Fruit fly (Drosophila melanogaster): ENCODE results near the gene eIF5B.

eIF5B gene

DNA sequence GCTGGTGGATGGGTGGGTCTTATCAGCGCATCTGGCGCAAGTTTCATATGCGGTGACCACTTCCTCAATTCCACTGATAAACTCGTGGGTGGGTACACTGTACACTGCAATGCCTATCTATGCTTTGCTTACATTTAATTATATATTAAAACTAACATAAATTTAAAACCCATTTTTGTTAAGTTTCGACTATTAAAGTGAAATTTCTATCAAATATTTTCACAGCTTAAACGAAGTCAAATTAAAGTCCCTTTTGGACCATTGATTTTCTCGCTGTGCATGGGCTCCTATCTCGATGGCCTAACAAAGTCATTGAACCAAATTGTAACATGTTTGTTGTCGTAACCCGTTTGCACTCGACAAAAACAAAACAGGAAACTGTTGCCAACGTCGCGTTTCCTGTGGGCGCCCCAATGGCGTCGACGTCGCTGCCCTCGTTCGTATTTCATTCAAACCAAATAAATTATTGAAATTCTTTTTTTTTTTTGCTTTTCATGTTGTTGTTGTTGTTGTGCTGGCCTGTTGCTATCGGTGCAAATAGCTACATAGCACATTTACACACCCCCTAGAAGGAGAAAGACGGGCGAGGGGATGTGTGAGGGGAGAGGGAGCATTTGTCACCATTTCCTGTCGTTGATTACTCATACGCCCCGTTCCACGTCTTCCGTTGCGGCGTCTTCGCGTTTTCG is 28.0 kb downstream of the eIF5B start (continued):
- TF ChIP-seq Mad (GFP tag; optimal IDR thresholded peaks at IDR 0.05) (peak; percentile 40), Sry-δ (GFP tag; optimal IDR thresholded peaks at IDR 0.05) (peak; percentile 2), Myb (GFP tag; optimal IDR thresholded peaks at IDR 0.05) (no peak), Oaz (GFP tag; IDR thresholded peaks at IDR 0.05) (peak; percentile 81), pzg (GFP tag; optimal IDR thresholded peaks at IDR 0.05) (no peak), vfl (GFP tag; optimal IDR thresholded peaks at IDR 0.05) (peak; percentile 24), CG16863 (GFP tag; optimal IDR thresholded peaks at IDR 0.05) (no peak), CHES-1-like (GFP tag; optimal IDR thresholded peaks at IDR 0.05) (peak; percentile 33), Neu2 (GFP tag; optimal IDR thresholded peaks at IDR 0.05; ENCODE audit: borderline replicate concordance) (no peak), Oli (tag; optimal IDR thresholded peaks at IDR 0.05) (peak; percentile 91), al (GFP tag; IDR thresholded peaks at IDR 0.05) (peak; percentile 82), Rx (GFP tag; IDR thresholded peaks at IDR 0.05) (peak; percentile 78), psq (GFP tag; optimal IDR thresholded peaks at IDR 0.05) (peak; percentile 20), Ada2b (GFP tag; IDR thresholded peaks at IDR 0.05) (peak; percentile 90), tap (tag; optimal IDR thresholded peaks at IDR 0.05) (peak; percentile 87), fu2 (GFP tag; optimal IDR thresholded peaks at IDR 0.05) (peak; percentile 29), unpg (GFP tag; optimal IDR thresholded peaks at IDR 0.05) (peak; percentile 89), CG17912 (GFP tag; optimal IDR thresholded peaks at IDR 0.05) (peak; percentile 12), CG6765 (GFP tag; optimal IDR thresholded peaks at IDR 0.05) (peak; percentile 65), odd (GFP tag; optimal IDR thresholded peaks at IDR 0.05) (peak; percentile 65), Taf1 (GFP tag; IDR thresholded peaks at IDR 0.05) (peak; percentile 49; the same call in 1 of the 2 replicates), z (GFP tag; IDR thresholded peaks at IDR 0.05) (no peak), CG3995 (GFP tag; optimal IDR thresholded peaks at IDR 0.05) (peak; percentile 43), CG14710 (tag; optimal IDR thresholded peaks at IDR 0.05) (peak; percentile 57), Abd-B (GFP tag; optimal IDR thresholded peaks at IDR 0.05) (peak; percentile 73), Sin3A (optimal IDR thresholded peaks at IDR 0.05) (no peak), trh (GFP tag; optimal IDR thresholded peaks at IDR 0.05) (peak; percentile 57), Dp (GFP tag; optimal IDR thresholded peaks at IDR 0.05) (no peak), Med (GFP tag) (peak; percentile 79), CG7372 (GFP tag; IDR thresholded peaks at IDR 0.05) (peak; percentile 76), Deaf1 (tag; optimal IDR thresholded peaks at IDR 0.05) (peak; percentile 59), CG18764 (GFP tag; optimal IDR thresholded peaks at IDR 0.05) (peak; percentile 52), Bdp1 (GFP tag; optimal IDR thresholded peaks at IDR 0.05) (no peak), zen (tag; optimal IDR thresholded peaks at IDR 0.05) (peak; percentile 55), E2f1 (GFP tag; IDR thresholded peaks at IDR 0.05) (peak; percentile 78), CG5245 (GFP tag; optimal IDR thresholded peaks at IDR 0.05) (peak; percentile 50), CG1647 (GFP tag; optimal IDR thresholded peaks at IDR 0.05) (peak; percentile 37), CG6683 (GFP tag; optimal IDR thresholded peaks at IDR 0.05) (peak; percentile 64), Elba2 (GFP tag; optimal IDR thresholded peaks at IDR 0.05) (no peak), prd (optimal IDR thresholded peaks at IDR 0.05) (no peak), prd (GFP tag; IDR thresholded peaks at IDR 0.05) (peak; percentile 89), CG11723 (GFP tag; optimal IDR thresholded peaks at IDR 0.05) (peak; percentile 60), btn (GFP tag; optimal IDR thresholded peaks at IDR 0.05) (no peak), her (GFP tag; optimal IDR thresholded peaks at IDR 0.05) (no peak), zf30C (GFP tag; optimal IDR thresholded peaks at IDR 0.05) (peak; percentile 53), twi (tag; optimal IDR thresholded peaks at IDR 0.05) (peak; percentile 60), Kr (GFP tag; optimal IDR thresholded peaks at IDR 0.05) (no peak), sna (GFP tag; IDR thresholded peaks at IDR 0.05; ENCODE audit: partially characterized antibody) (no peak), H15 (GFP tag; IDR thresholded peaks at IDR 0.05) (peak; percentile 80), stwl (tag; optimal IDR thresholded peaks at IDR 0.05) (no peak), CG14050 (GFP tag; IDR thresholded peaks at IDR 0.05) (peak; percentile 83)
